Fruit fly (Drosophila melanogaster) whole organism, prepupa: ENCODE results near the gene Cmtr1.

Source experiments
- Blimp-1 ChIP-seq: fragments of 200-800 bp; sonication (Bioruptor generic); optimal IDR thresholded peaks from 3 replicates; lab custom pipeline; 2017; ENCODE audit warnings: missing biosample characterization, missing genetic modification characterization, mild to moderate bottlenecking, moderate library complexity, missing genetic modification reagents
- CG10631 ChIP-seq: fragments of 200-800 bp; sonication (Bioruptor generic); optimal IDR thresholded peaks from 2 replicates; lab custom pipeline; 2016; ENCODE audit warnings: missing biosample characterization, missing genetic modification characterization
- Eip93F ChIP-seq: fragments of 200-800 bp; sonication (Bioruptor generic); optimal IDR thresholded peaks from 2 replicates; lab custom pipeline; 2016; ENCODE audit warnings: missing biosample characterization, mild to moderate bottlenecking, missing genetic modification characterization
- Ets21C ChIP-seq: fragments of 200-800 bp; sonication (Bioruptor generic); optimal IDR thresholded peaks from 3 replicates; lab custom pipeline; 2016; ENCODE audit warnings: missing biosample characterization, missing genetic modification characterization
- Hr39 ChIP-seq: fragments of 200-800 bp; sonication (Bioruptor generic); optimal IDR thresholded peaks from 2 replicates; lab custom pipeline; 2016; ENCODE audit warnings: missing biosample characterization, missing genetic modification characterization
- Lpt ChIP-seq: fragments of 200-800 bp; sonication (Bioruptor generic); optimal IDR thresholded peaks from 3 replicates; lab custom pipeline; 2016; ENCODE audit warnings: missing biosample characterization, missing genetic modification characterization
- Sox15 ChIP-seq: fragments of 200-800 bp; sonication (Bioruptor generic); optimal IDR thresholded peaks from 3 replicates; lab custom pipeline; 2016; ENCODE audit warnings: missing biosample characterization, missing genetic modification characterization
- dsx ChIP-seq: fragments of 200-800 bp; optimal IDR thresholded peaks from 3 replicates; lab custom pipeline; 2019; ENCODE audit warnings: missing biosample characterization, mild to moderate bottlenecking, missing genetic modification characterization, moderate library complexity; ENCODE audit not compliant: poor library complexity, severe bottlenecking
- esn ChIP-seq: fragments of 200-800 bp; sonication (Bioruptor generic); optimal IDR thresholded peaks from 2 replicates; lab custom pipeline; 2016; ENCODE audit warnings: missing biosample characterization, mild to moderate bottlenecking, missing genetic modification characterization, moderate library complexity
- lz ChIP-seq: fragments of 200-800 bp; sonication (Bioruptor generic); optimal IDR thresholded peaks from 3 replicates; lab custom pipeline; 2016; ENCODE audit warnings: missing biosample characterization, missing genetic modification characterization
- spab ChIP-seq: fragments of 200-800 bp; sonication (Bioruptor generic); optimal IDR thresholded peaks from 2 replicates; lab custom pipeline; 2017; ENCODE audit warnings: missing biosample characterization, mild to moderate bottlenecking, missing genetic modification characterization, missing genetic modification reagents
- vri ChIP-seq: fragments of 200-800 bp; sonication (Bioruptor generic); optimal IDR thresholded peaks from 3 replicates; lab custom pipeline; 2016; ENCODE audit warnings: missing biosample characterization, mild to moderate bottlenecking, missing genetic modification characterization

DNA sequence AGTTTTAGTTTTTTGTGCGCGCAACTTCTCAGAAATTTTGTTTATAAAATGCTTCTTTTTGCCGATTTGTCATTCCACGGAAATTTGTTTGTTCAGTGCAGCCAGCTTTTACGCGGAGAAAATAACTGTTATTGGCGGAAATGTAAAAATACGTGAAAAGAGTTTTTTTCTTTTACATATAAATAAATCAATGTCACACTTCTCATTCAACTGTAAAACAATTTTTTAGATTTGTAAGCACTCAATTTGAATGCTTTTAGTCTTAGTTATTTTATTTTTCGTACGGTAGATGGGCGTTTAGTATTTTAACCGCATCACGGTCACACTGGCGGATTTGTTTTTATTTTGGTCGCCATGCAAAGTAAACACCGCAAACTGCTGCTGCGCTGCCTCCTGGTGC, 3.3 kb upstream of the Cmtr1 start, which contains the start of the genes Xpac and brn:
- TF ChIP-seq Lpt (GFP tag; lab: Kevin White, UChicago) (no peak), Hr39 (no peak), Blimp-1 (no peak), vri (GFP tag; lab: Kevin White, UChicago) (no peak), esn (GFP tag; lab: Kevin White, UChicago) (no peak), Eip93F (GFP tag; lab: Kevin White, UChicago) (no peak), Sox15 (no peak), spab (no peak), Ets21C (no peak), dsx (GFP tag; lab: Kevin White, UChicago) (no peak), lz (GFP tag; lab: Kevin White, UChicago) (no peak), CG10631 (GFP tag; lab: Kevin White, UChicago) (no peak)
